Fruit fly (Drosophila melanogaster): ENCODE results near the gene CG8135.
A peak's percentile ranks its signal among the peaks of the same experiment; 100 is the strongest.

DNA sequence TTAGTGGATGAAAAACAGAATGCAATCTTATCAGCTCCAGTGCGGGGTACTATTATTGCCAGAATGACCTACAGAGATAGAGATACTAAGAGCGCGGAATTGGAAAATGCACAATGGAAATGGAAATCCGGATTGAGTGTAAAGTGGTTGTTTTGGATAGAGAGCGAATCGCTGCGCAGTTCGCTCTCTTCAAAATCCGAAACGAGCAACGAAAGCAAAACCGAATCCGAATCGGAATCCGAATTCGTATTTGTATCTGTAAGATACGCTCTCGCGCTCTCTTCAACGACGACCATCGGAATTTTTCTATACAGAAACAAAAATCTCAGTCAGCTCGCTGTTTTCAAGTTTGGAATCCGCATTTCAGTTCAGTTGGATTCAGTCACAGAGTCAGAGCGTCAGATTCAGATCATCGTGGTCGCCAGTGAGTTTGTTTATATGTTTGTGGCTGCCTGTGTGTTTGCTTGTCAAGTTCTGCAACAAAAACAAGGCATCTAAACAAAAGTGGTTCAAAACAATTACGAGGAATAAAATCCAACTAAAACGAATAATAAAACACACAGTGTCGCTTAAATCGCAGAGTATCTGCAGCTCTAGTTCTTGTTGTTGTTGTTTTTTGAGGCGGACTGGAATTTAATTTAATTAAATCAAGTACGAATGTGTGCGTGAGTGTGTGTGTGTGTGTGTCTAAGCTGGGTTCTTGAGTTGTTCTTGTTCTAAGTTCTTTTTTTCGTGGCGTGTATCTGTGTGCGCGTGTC is 13.6 kb downstream of the CG8135 start, which contains the start of gene ps:
- TF ChIP-seq kay (GFP tag; ENCODE audit: borderline replicate concordance) (no peak), bab1 (GFP tag; optimal IDR thresholded peaks at IDR 0.05) (peak; percentile 19), Clk (GFP tag; optimal IDR thresholded peaks at IDR 0.05) (no peak), Hr96 (GFP tag; optimal IDR thresholded peaks at IDR 0.05) (no peak), cic (GFP tag; optimal IDR thresholded peaks at IDR 0.05) (peak; percentile 57), Crg-1 (GFP tag; optimal IDR thresholded peaks at IDR 0.05) (no peak), CG1620 (GFP tag; optimal IDR thresholded peaks at IDR 0.05) (no peak), CG33017 (tag; optimal IDR thresholded peaks at IDR 0.05) (peak; percentile 30), CG14711 (tag; optimal IDR thresholded peaks at IDR 0.05) (no peak), pad (GFP tag; optimal IDR thresholded peaks at IDR 0.05) (peak; percentile 6), CG12768 (GFP tag; optimal IDR thresholded peaks at IDR 0.05) (peak; percentile 2)

Measured in whole organism, adult.